Worm (Caenorhabditis elegans) whole organism, young adult: ENCODE measurements around the gene F55G1.6.
A peak's percentile ranks its signal among the peaks of the same experiment; 100 is the strongest.

Experiments used
- B0019.2 ChIP-seq: fragments of 200-800 bp; sonication (Bioruptor generic); conservative IDR thresholded peaks from 2 replicates; pipeline ENCODE4 v1.3.6; 2022; ENCODE audit warnings: missing genetic modification reagents, missing genetic modification characterization, missing compliant biosample characterization
- Y67H2A.10 ChIP-seq: fragments of 200-800 bp; sonication (Bioruptor generic); conservative IDR thresholded peaks from 2 replicates; pipeline ENCODE4 v1.3.6; 2022; ENCODE audit warnings: missing genetic modification reagents, missing genetic modification characterization, missing compliant biosample characterization
- ama-1 ChIP-seq, 3 experiments: fragments of 150-350 bp in 1 of 3; sonication (generic microtip) in 2 of 3; optimal IDR thresholded peaks; 2 replicates each; lab custom pipeline; 2014 to 2018; ENCODE audit warnings: missing biosample characterization in 2 of 3, missing genetic modification characterization in 2 of 3, missing genetic modification reagents in 2 of 3
- ets-4 ChIP-seq: fragments of 200-800 bp; sonication (Bioruptor generic); optimal IDR thresholded peaks from 2 replicates; lab custom pipeline; 2018; ENCODE audit warnings: mild to moderate bottlenecking, missing genetic modification characterization, missing compliant biosample characterization
- fkh-3 ChIP-seq: sonication (generic microtip); optimal IDR thresholded peaks from 2 replicates; lab custom pipeline; 2016; ENCODE audit warnings: mild to moderate bottlenecking, missing genetic modification characterization, missing compliant biosample characterization
- him-1 ChIP-seq: sonication (generic microtip); optimal IDR thresholded peaks from 2 replicates; lab custom pipeline; 2016; ENCODE audit warnings: missing genotype, missing genetic modification reagents, missing genetic modification characterization, missing compliant biosample characterization
- lsy-27 ChIP-seq: sonication (generic microtip); optimal IDR thresholded peaks from 2 replicates; lab custom pipeline; 2017; ENCODE audit warnings: missing genetic modification characterization, mild to moderate bottlenecking, missing compliant biosample characterization, antibody characterized with exemption, missing genotype, borderline replicate concordance; ENCODE audit not compliant: insufficient read depth
- pha-4 ChIP-seq: fragments of 150-350 bp; sonication (generic microtip); optimal IDR thresholded peaks from 2 replicates; lab custom pipeline; 2014; ENCODE audit warnings: missing biosample characterization, missing genetic modification reagents, missing genetic modification characterization
- repo-1 ChIP-seq: sonication (generic microtip); optimal IDR thresholded peaks from 2 replicates; lab custom pipeline; 2017; ENCODE audit warnings: mild to moderate bottlenecking, missing genetic modification characterization, missing compliant biosample characterization
- snpc-3.4 ChIP-seq: sonication (generic microtip); optimal IDR thresholded peaks from 2 replicates; lab custom pipeline; 2017; ENCODE audit warnings: missing genetic modification characterization, mild to moderate bottlenecking, missing compliant biosample characterization, antibody characterized with exemption, moderate library complexity, missing genotype, missing genetic modification reagents
- unc-130 ChIP-seq: sonication (generic microtip); optimal IDR thresholded peaks from 2 replicates; lab custom pipeline; 2016; ENCODE audit warnings: missing genetic modification reagents, missing genetic modification characterization, missing compliant biosample characterization
- unc-62 ChIP-seq: fragments of 150-350 bp; optimal IDR thresholded peaks from 2 replicates; lab custom pipeline; 2014; ENCODE audit warnings: missing biosample characterization, missing genetic modification reagents, missing genetic modification characterization
- zim-3 ChIP-seq: sonication (generic microtip); optimal IDR thresholded peaks from 2 replicates; lab custom pipeline; 2017; ENCODE audit warnings: mild to moderate bottlenecking, missing genetic modification characterization, moderate library complexity, missing compliant biosample characterization

DNA sequence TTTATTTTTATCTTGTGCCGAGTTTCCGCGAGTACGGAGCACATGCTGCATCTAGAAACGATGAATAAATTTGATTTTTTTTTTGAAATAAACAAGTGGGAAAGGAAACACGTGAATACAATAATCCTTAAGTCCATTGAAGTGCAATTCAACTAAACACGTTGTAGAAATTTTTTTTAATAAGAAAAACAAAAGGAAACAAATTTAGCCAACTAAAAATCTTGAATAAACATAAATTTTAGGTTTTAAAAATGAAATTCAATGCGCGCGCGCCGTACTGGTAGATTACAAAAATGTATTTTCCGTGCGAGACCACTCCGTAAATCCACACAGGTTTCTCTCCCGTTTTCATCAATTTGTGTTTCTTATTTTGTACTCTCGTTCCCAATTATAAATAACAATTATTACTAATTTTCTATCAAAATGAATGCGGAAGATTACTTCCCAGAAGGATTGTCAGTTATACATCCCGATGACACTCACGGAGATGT is at the start of gene F55G1.6, which contains the start of gene plk-3:
- no peak for TF ChIP-seq lsy-27 (tag; lab: Kevin White, UChicago)
- TF ChIP-seq unc-62: no peak
- peak; percentile 52; the same call in 1 of the 2 replicates for TF ChIP-seq B0019.2 (GFP tag; lab: Robert Waterston, UW)
- no peak for TF ChIP-seq Y67H2A.10 (GFP tag; lab: Robert Waterston, UW)
- TF ChIP-seq unc-130 (GFP tag; lab: Kevin White, UChicago): no peak
- TF ChIP-seq pha-4 (tag; lab: Kevin White, UChicago): no peak
- TF ChIP-seq zim-3: no peak
- no peak for TF ChIP-seq ama-1 (optimal IDR thresholded peaks at IDR 0.05; lab: Kevin White, UChicago)
- no peak for TF ChIP-seq ama-1 (GFP tag; optimal IDR thresholded peaks at IDR 0.05; lab: Kevin White, UChicago)
- peak; percentile 11 for TF ChIP-seq him-1
- TF ChIP-seq fkh-3: no peak
- no peak for TF ChIP-seq ets-4 (GFP tag; lab: Kevin White, UChicago)
- TF ChIP-seq repo-1: no peak
- peak; percentile 53 for TF ChIP-seq snpc-3.4 (tag; lab: Kevin White, UChicago)
